Worm (Caenorhabditis elegans) whole organism, L4/young adult: ENCODE measurements around the gene lec-12.

Source experiments
- W03F9.2 ChIP-seq: fragments of 150-350 bp; optimal IDR thresholded peaks from 2 replicates; lab custom pipeline; 2014; ENCODE audit warnings: missing biosample characterization, missing genetic modification characterization
- him-1 ChIP-seq: sonication (generic microtip); optimal IDR thresholded peaks from 2 replicates; lab custom pipeline; 2016; ENCODE audit warnings: missing genotype, missing genetic modification reagents, missing genetic modification characterization, missing compliant biosample characterization

DNA sequence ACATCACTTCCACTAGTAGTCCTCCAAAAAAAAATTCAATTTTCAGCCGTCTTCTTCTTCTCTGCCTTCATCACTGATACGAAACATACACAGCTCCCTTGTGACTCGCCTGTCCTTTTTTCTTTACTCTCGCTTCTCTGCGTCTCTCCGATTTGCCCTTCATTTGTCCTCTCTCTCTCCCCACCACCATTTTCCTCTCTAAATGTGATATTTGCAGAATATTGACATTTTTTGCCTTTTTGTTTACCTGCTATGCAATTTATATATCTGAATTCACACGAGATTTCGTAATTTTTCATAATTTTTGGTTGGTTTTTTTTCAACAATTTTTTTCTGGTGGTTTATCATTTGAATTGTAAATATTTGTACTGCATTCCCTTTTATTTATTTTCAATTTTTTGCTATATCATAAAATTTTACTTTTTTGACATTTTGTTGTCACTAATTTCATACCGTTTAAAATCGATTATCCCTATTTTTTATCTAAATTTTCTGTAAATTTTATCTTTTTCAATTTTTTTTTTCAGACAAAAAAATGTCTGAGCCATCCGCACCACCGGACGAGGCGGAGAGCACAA, at the start of gene lec-12:
- no peak for TF ChIP-seq him-1
- TF ChIP-seq W03F9.2: no peak
